Worm (Caenorhabditis elegans) whole organism, L4 larva: Measurements from ENCODE around the gene fbxc-52.

Experiments used
- ces-1 ChIP-seq: fragments of 150-350 bp; sonication (generic microtip); optimal IDR thresholded peaks from 4 replicates; lab custom pipeline; 2014; ENCODE audit warnings: missing biosample characterization, missing genetic modification reagents, missing genetic modification characterization
- nhr-77 ChIP-seq: fragments of 150-350 bp; optimal IDR thresholded peaks from 2 replicates; lab custom pipeline; 2014; ENCODE audit warnings: missing biosample characterization, missing genetic modification characterization
- pqm-1 ChIP-seq: sonication (generic microtip); optimal IDR thresholded peaks from 2 replicates; lab custom pipeline; 2017; ENCODE audit warnings: missing biosample characterization, missing genetic modification characterization

ce11 chrII:3690646-3691045, 26.4 kb upstream of the fbxc-52 start, which contains the start of gene srx-101:
- no peak for TF ChIP-seq pqm-1
- TF ChIP-seq nhr-77, result no peak
- TF ChIP-seq ces-1 (GFP tag; lab: Kevin White, UChicago), result no peak
